Worm (Caenorhabditis elegans) whole organism, young adult: Measurements from ENCODE around the gene lips-8.

Experiments used
- B0019.2 ChIP-seq: fragments of 200-800 bp; sonication (Bioruptor generic); conservative IDR thresholded peaks from 2 replicates; pipeline ENCODE4 v1.3.6; 2022; ENCODE audit warnings: missing genetic modification reagents, missing genetic modification characterization, missing compliant biosample characterization
- B0035.1 ChIP-seq: sonication (generic microtip); optimal IDR thresholded peaks from 2 replicates; lab custom pipeline; 2016; ENCODE audit warnings: missing genetic modification characterization, mild to moderate bottlenecking, missing compliant biosample characterization, missing genotype, missing genetic modification reagents
- C17E4.6 ChIP-seq: fragments of 200-800 bp; sonication (Bioruptor generic); IDR thresholded peaks from 2 replicates; pipeline ENCODE4 v1.3.6; 2022; ENCODE audit warnings: missing genetic modification reagents, missing genetic modification characterization, missing compliant biosample characterization
- D2030.7 ChIP-seq: fragments of 200-800 bp; sonication (Bioruptor generic); IDR thresholded peaks from 2 replicates; pipeline ENCODE4 v1.3.6; 2022; ENCODE audit warnings: missing genetic modification reagents, missing genetic modification characterization, missing compliant biosample characterization
- F23B12.7 ChIP-seq: sonication (generic microtip); optimal IDR thresholded peaks from 2 replicates; lab custom pipeline; 2017; ENCODE audit warnings: missing genetic modification characterization, mild to moderate bottlenecking, missing compliant biosample characterization, antibody characterized with exemption, moderate library complexity; ENCODE audit not compliant: insufficient read depth
- F39B2.1 ChIP-seq: fragments of 200-800 bp; sonication (Bioruptor generic); IDR thresholded peaks from 2 replicates; pipeline ENCODE4 v1.3.6; 2022; ENCODE audit warnings: missing genetic modification reagents, missing genetic modification characterization, missing compliant biosample characterization
- F49E8.2 ChIP-seq: sonication (generic microtip); optimal IDR thresholded peaks from 3 replicates; lab custom pipeline; 2017; ENCODE audit warnings: missing genetic modification characterization, mild to moderate bottlenecking, missing compliant biosample characterization, antibody characterized with exemption, moderate library complexity; ENCODE audit not compliant: insufficient read depth
- F55B11.4 ChIP-seq: sonication (generic microtip); optimal IDR thresholded peaks from 2 replicates; lab custom pipeline; 2016; ENCODE audit warnings: missing compliant biosample characterization, missing genetic modification characterization, borderline replicate concordance; ENCODE audit not compliant: insufficient read depth
- K12H6.12 ChIP-seq: fragments of 200-800 bp; sonication (Bioruptor generic); optimal IDR thresholded peaks from 2 replicates; lab custom pipeline; 2018; ENCODE audit warnings: mild to moderate bottlenecking, missing genetic modification characterization, missing compliant biosample characterization
- Y56A3A.18 ChIP-seq: fragments of 200-800 bp; sonication (Bioruptor generic); IDR thresholded peaks from 2 replicates; pipeline ENCODE4 v1.3.6; 2022; ENCODE audit warnings: missing genetic modification reagents, missing genetic modification characterization, missing compliant biosample characterization
- Y67H2A.10 ChIP-seq: fragments of 200-800 bp; sonication (Bioruptor generic); conservative IDR thresholded peaks from 2 replicates; pipeline ENCODE4 v1.3.6; 2022; ENCODE audit warnings: missing genetic modification reagents, missing genetic modification characterization, missing compliant biosample characterization
- Y79H2A.3 ChIP-seq: fragments of 200-800 bp; sonication (Bioruptor generic); conservative IDR thresholded peaks from 2 replicates; pipeline ENCODE4 v1.3.6; 2022; ENCODE audit warnings: missing genetic modification reagents, missing genetic modification characterization, missing compliant biosample characterization
- ZK185.1 ChIP-seq: sonication (generic microtip); optimal IDR thresholded peaks from 2 replicates; lab custom pipeline; 2016; ENCODE audit warnings: mild to moderate bottlenecking, missing genetic modification characterization, missing compliant biosample characterization; ENCODE audit not compliant: poor library complexity, severe bottlenecking
- ama-1 ChIP-seq, 3 experiments: fragments of 150-350 bp in 1 of 3; sonication (generic microtip) in 2 of 3; optimal IDR thresholded peaks; 2 replicates each; lab custom pipeline; 2014 to 2018; ENCODE audit warnings: missing biosample characterization in 2 of 3, missing genetic modification characterization in 2 of 3, missing genetic modification reagents in 2 of 3
- aptf-3 ChIP-seq: fragments of 200-800 bp; sonication (Bioruptor generic); IDR thresholded peaks from 2 replicates; pipeline ENCODE4 v1.3.6; 2022; ENCODE audit warnings: missing genetic modification characterization, missing compliant biosample characterization
- atf-7 ChIP-seq: sonication (generic microtip); optimal IDR thresholded peaks from 2 replicates; lab custom pipeline; 2017; ENCODE audit warnings: mild to moderate bottlenecking, missing genetic modification characterization, missing compliant biosample characterization
- athp-1 ChIP-seq: sonication (generic microtip); optimal IDR thresholded peaks from 2 replicates; lab custom pipeline; 2017; ENCODE audit warnings: mild to moderate bottlenecking, missing genetic modification characterization, missing compliant biosample characterization
- cebp-2 ChIP-seq: fragments of 200-800 bp; sonication (Bioruptor generic); IDR thresholded peaks from 2 replicates; pipeline ENCODE4 v1.3.6; 2022; ENCODE audit warnings: missing genetic modification characterization, missing compliant biosample characterization
- ceh-100 ChIP-seq: fragments of 200-800 bp; sonication (Bioruptor generic); IDR thresholded peaks from 2 replicates; pipeline ENCODE4 v1.3.6; 2022; ENCODE audit warnings: missing genetic modification reagents, missing genetic modification characterization, missing compliant biosample characterization
- ceh-79 ChIP-seq: sonication (generic microtip); optimal IDR thresholded peaks from 2 replicates; lab custom pipeline; 2017; ENCODE audit warnings: mild to moderate bottlenecking, missing genetic modification characterization, missing compliant biosample characterization
- ceh-91 ChIP-seq: fragments of 200-800 bp; sonication (Bioruptor generic); IDR thresholded peaks from 2 replicates; pipeline ENCODE4 v1.3.6; 2022; ENCODE audit warnings: missing genetic modification reagents, missing genetic modification characterization, missing compliant biosample characterization
- chd-7 ChIP-seq: sonication (generic microtip); optimal IDR thresholded peaks from 2 replicates; lab custom pipeline; 2016; ENCODE audit warnings: mild to moderate bottlenecking, missing genetic modification characterization, moderate library complexity, missing compliant biosample characterization
- dpff-1 ChIP-seq: sonication (generic microtip); optimal IDR thresholded peaks from 2 replicates; lab custom pipeline; 2017; ENCODE audit warnings: mild to moderate bottlenecking, missing genetic modification characterization, missing compliant biosample characterization
- efl-1 ChIP-seq: fragments of 150-350 bp; optimal IDR thresholded peaks from 2 replicates; lab custom pipeline; 2014; ENCODE audit warnings: missing biosample characterization, missing genetic modification reagents, missing genetic modification characterization
- hlh-26 ChIP-seq: fragments of 200-800 bp; sonication (Bioruptor generic); conservative IDR thresholded peaks from 2 replicates; pipeline ENCODE4 v1.3.6; 2022; ENCODE audit warnings: missing genetic modification reagents, missing genetic modification characterization, missing compliant biosample characterization
- hmg-1.2 ChIP-seq: fragments of 200-800 bp; sonication (Bioruptor generic); IDR thresholded peaks from 2 replicates; pipeline ENCODE4 v1.3.6; 2022; ENCODE audit warnings: missing genetic modification reagents, missing genetic modification characterization, missing compliant biosample characterization
- hsf-1 ChIP-seq: fragments of 200-800 bp; sonication (Bioruptor generic); IDR thresholded peaks from 2 replicates; pipeline ENCODE4 v1.3.6; 2022; ENCODE audit warnings: missing genetic modification reagents, missing genetic modification characterization, missing compliant biosample characterization
- let-607 ChIP-seq, 2 experiments: fragments of 200-800 bp in 1 of 2; sonication (Bioruptor generic) in 1 of 2; sonication (generic microtip) in 1 of 2; optimal IDR thresholded peaks; 2 replicates each; lab custom pipeline; 2016 to 2018; ENCODE audit warnings: mild to moderate bottlenecking in 2 of 2, missing compliant biosample characterization in 2 of 2, missing genetic modification characterization in 2 of 2, moderate library complexity in 2 of 2, missing genotype in 1 of 2
- lir-1 ChIP-seq: fragments of 200-800 bp; sonication (Bioruptor generic); conservative IDR thresholded peaks from 2 replicates; pipeline ENCODE4 v1.3.6; 2022; ENCODE audit warnings: missing genetic modification reagents, missing genetic modification characterization, missing compliant biosample characterization
- lsl-1 ChIP-seq: fragments of 200-800 bp; sonication (Bioruptor generic); optimal IDR thresholded peaks from 2 replicates; lab custom pipeline; 2018; ENCODE audit warnings: mild to moderate bottlenecking, missing genetic modification characterization, moderate library complexity, missing compliant biosample characterization
- madf-3 ChIP-seq: fragments of 200-800 bp; sonication (Bioruptor generic); IDR thresholded peaks from 2 replicates; pipeline ENCODE4 v1.3.6; 2022; ENCODE audit warnings: missing genetic modification reagents, missing genetic modification characterization, missing compliant biosample characterization
- mcd-1 ChIP-seq: fragments of 200-800 bp; sonication (Bioruptor generic); IDR thresholded peaks from 2 replicates; pipeline ENCODE4 v1.3.6; 2022; ENCODE audit warnings: missing genetic modification reagents, missing genetic modification characterization, missing compliant biosample characterization
- mxl-1 ChIP-seq: sonication (generic microtip); optimal IDR thresholded peaks from 2 replicates; lab custom pipeline; 2016; ENCODE audit warnings: missing genetic modification characterization, missing compliant biosample characterization
- nfyb-1 ChIP-seq: fragments of 200-800 bp; sonication (Bioruptor generic); IDR thresholded peaks from 2 replicates; pipeline ENCODE4 v1.3.6; 2022; ENCODE audit warnings: missing genetic modification reagents, missing genetic modification characterization, missing compliant biosample characterization
- nhr-120 ChIP-seq: fragments of 200-800 bp; sonication (Bioruptor generic); IDR thresholded peaks from 2 replicates; pipeline ENCODE4 v1.3.6; 2022; ENCODE audit warnings: missing genetic modification characterization, missing compliant biosample characterization
- nhr-179 ChIP-seq: sonication (generic microtip); optimal IDR thresholded peaks from 2 replicates; lab custom pipeline; 2016; ENCODE audit warnings: mild to moderate bottlenecking, missing genetic modification characterization, missing compliant biosample characterization
- nhr-90 ChIP-seq: sonication (generic microtip); optimal IDR thresholded peaks from 2 replicates; lab custom pipeline; 2016; ENCODE audit warnings: missing genotype, mild to moderate bottlenecking, missing genetic modification characterization, missing compliant biosample characterization
- pbrm-1 ChIP-seq: fragments of 200-800 bp; sonication (Bioruptor generic); IDR thresholded peaks from 2 replicates; pipeline ENCODE4 v1.3.6; 2022; ENCODE audit warnings: missing genetic modification reagents, missing genetic modification characterization, missing compliant biosample characterization
- rcor-1 ChIP-seq: fragments of 200-800 bp; sonication (Bioruptor generic); IDR thresholded peaks from 2 replicates; pipeline ENCODE4 v1.3.6; 2022; ENCODE audit warnings: missing genetic modification reagents, missing genetic modification characterization, missing compliant biosample characterization
- rec-8 ChIP-seq, 2 experiments: sonication (generic microtip); optimal IDR thresholded peaks; 2 replicates each; lab custom pipeline; 2016; ENCODE audit warnings: mild to moderate bottlenecking in 2 of 2, missing genetic modification characterization in 2 of 2, missing genetic modification reagents in 2 of 2, missing genotype in 2 of 2, missing biosample characterization in 1 of 2, missing compliant biosample characterization in 1 of 2, moderate library complexity in 1 of 2
- rpc-1 ChIP-seq, 2 experiments: fragments of 150-350 bp in 1 of 2; sonication (generic microtip) in 1 of 2; optimal IDR thresholded peaks; 2 replicates each; lab custom pipeline; 2014 to 2018; ENCODE audit warnings: missing biosample characterization in 1 of 2, missing genetic modification characterization in 1 of 2, missing genetic modification reagents in 1 of 2, missing genotype in 1 of 2
- sdz-38 ChIP-seq: sonication (generic microtip); optimal IDR thresholded peaks from 2 replicates; lab custom pipeline; 2016; ENCODE audit warnings: missing genotype, missing genetic modification characterization, missing compliant biosample characterization
- sea-2 ChIP-seq: fragments of 200-800 bp; sonication (Bioruptor generic); IDR thresholded peaks from 2 replicates; pipeline ENCODE4 v1.3.6; 2022; ENCODE audit warnings: missing genetic modification characterization, missing compliant biosample characterization
- tbx-9 ChIP-seq: sonication (generic microtip); optimal IDR thresholded peaks from 2 replicates; lab custom pipeline; 2016; ENCODE audit warnings: borderline replicate concordance, missing genetic modification characterization, inconsistent platforms, missing compliant biosample characterization
- ztf-18 ChIP-seq: sonication (generic microtip); optimal IDR thresholded peaks from 2 replicates; lab custom pipeline; 2016; ENCODE audit warnings: missing genotype, mild to moderate bottlenecking, missing genetic modification characterization, missing compliant biosample characterization
- ztf-26 ChIP-seq: sonication (generic microtip); optimal IDR thresholded peaks from 2 replicates; lab custom pipeline; 2017; ENCODE audit warnings: missing genetic modification characterization, missing compliant biosample characterization
- ztf-6 ChIP-seq: fragments of 200-800 bp; sonication (Bioruptor generic); IDR thresholded peaks from 2 replicates; pipeline ENCODE4 v1.3.6; 2022; ENCODE audit warnings: missing genetic modification reagents, missing genetic modification characterization, missing compliant biosample characterization

lips-8 gene

ce11 chrX:14853712-14854217, 44.5 kb upstream of the lips-8 start, which contains the start of the genes C27C12.1 and C27C12.4 (continued):
- TF ChIP-seq aptf-3 (GFP tag; lab: Robert Waterston, UW) (no peak), efl-1 (GFP tag; lab: Kevin White, UChicago) (no peak), hmg-1.2 (no peak; the same call in 1 of the 2 replicates), hlh-26 (GFP tag; lab: Robert Waterston, UW) (no peak), ceh-91 (GFP tag; lab: Robert Waterston, UW) (no peak), let-607 (tag; optimal IDR thresholded peaks at IDR 0.05; lab: Kevin White, UChicago) (peak; percentile 9 to 48), mxl-1 (tag; lab: Kevin White, UChicago) (no peak), ZK185.1 (tag; lab: Kevin White, UChicago) (peak; percentile 90), Y56A3A.18 (GFP tag; lab: Robert Waterston, UW) (0 out of 2 replicates have a peak, but pooled peaks have one; percentile 33), chd-7 (tag; lab: Kevin White, UChicago) (peak; percentile 41), nfyb-1 (GFP tag; lab: Robert Waterston, UW) (peak; percentile 57; the same call in 1 of the 2 replicates), athp-1 (tag; lab: Kevin White, UChicago) (no peak), K12H6.12 (peak; percentile 75), hsf-1 (GFP tag; lab: Robert Waterston, UW) (no peak), sdz-38 (no peak), cebp-2 (no peak), F39B2.1 (no peak), pbrm-1 (GFP tag; lab: Robert Waterston, UW) (peak; percentile 67; the same call in 1 of the 2 replicates), rec-8 (tag; optimal IDR thresholded peaks at IDR 0.05; lab: Kevin White, UChicago) (no peak), ztf-26 (tag; lab: Kevin White, UChicago) (peak; percentile 38), ceh-100 (GFP tag; lab: Robert Waterston, UW) (no peak), ama-1 (optimal IDR thresholded peaks at IDR 0.05; lab: Kevin White, UChicago) (no peak), ama-1 (GFP tag; optimal IDR thresholded peaks at IDR 0.05; lab: Kevin White, UChicago) (no peak), ceh-79 (tag; lab: Kevin White, UChicago) (no peak), F49E8.2 (tag; lab: Kevin White, UChicago) (no peak), ztf-6 (GFP tag; lab: Robert Waterston, UW) (no peak), dpff-1 (tag; lab: Kevin White, UChicago) (no peak), atf-7 (tag; lab: Kevin White, UChicago) (peak; percentile 26), madf-3 (no peak), ztf-18 (tag; lab: Kevin White, UChicago) (peak; percentile 31), F23B12.7 (tag; lab: Kevin White, UChicago) (no peak), tbx-9 (tag; lab: Kevin White, UChicago) (no peak), Y79H2A.3 (GFP tag; lab: Robert Waterston, UW) (no peak), B0035.1 (tag; lab: Kevin White, UChicago) (no peak), F55B11.4 (tag; lab: Kevin White, UChicago) (no peak), C17E4.6 (no peak), D2030.7 (no peak), Y67H2A.10 (GFP tag; lab: Robert Waterston, UW) (no peak), B0019.2 (no peak), rpc-1 (optimal IDR thresholded peaks at IDR 0.05; lab: Kevin White, UChicago) (no peak), rpc-1 (tag; optimal IDR thresholded peaks at IDR 0.05; lab: Kevin White, UChicago) (no peak), lir-1 (GFP tag; lab: Robert Waterston, UW) (0 out of 2 replicates have a peak, but pooled peaks have one; percentile 44), lsl-1 (no peak), rcor-1 (peak; percentile 17; the same call in 1 of the 2 replicates), mcd-1 (peak; percentile 62), nhr-120 (GFP tag; lab: Robert Waterston, UW) (no peak), sea-2 (GFP tag; lab: Robert Waterston, UW) (no peak), nhr-179 (no peak), nhr-90 (tag; lab: Kevin White, UChicago) (no peak)
